Fruit fly (Drosophila melanogaster): Measurements from ENCODE around the gene CG12498.

The CG12498 gene

dm6 chrX:2787267-2787666 is 22.4 kb upstream of the CG12498 start (continued):
- TF ChIP-seq Jarid2 (GFP tag; optimal IDR thresholded peaks at IDR 0.05) (peak; percentile 55), mam (GFP tag; optimal IDR thresholded peaks at IDR 0.05) (peak; percentile 76), ato (GFP tag; IDR thresholded peaks at IDR 0.05; ENCODE audit: partially characterized antibody) (no peak), CG12219 (GFP tag; optimal IDR thresholded peaks at IDR 0.05) (peak; percentile 80), NK7.1 (GFP tag; optimal IDR thresholded peaks at IDR 0.05) (peak; percentile 10), Sry-δ (GFP tag; optimal IDR thresholded peaks at IDR 0.05) (peak; percentile 27), CrebB (tag; optimal IDR thresholded peaks at IDR 0.05) (peak; percentile 60), CG15479 (GFP tag; optimal IDR thresholded peaks at IDR 0.05) (no peak), chinmo (GFP tag; IDR thresholded peaks at IDR 0.05; ENCODE audit: partially characterized antibody) (no peak), hbn (GFP tag; IDR thresholded peaks at IDR 0.05; ENCODE audit: partially characterized antibody) (no peak), sisA (GFP tag; IDR thresholded peaks at IDR 0.05) (peak; percentile 80), twi (tag; optimal IDR thresholded peaks at IDR 0.05) (peak; percentile 64), CG43689 (GFP tag; IDR thresholded peaks at IDR 0.05) (peak; percentile 78; the same call in 1 of the 2 replicates), sna (GFP tag; IDR thresholded peaks at IDR 0.05; ENCODE audit: partially characterized antibody) (no peak), gcm2 (GFP tag; optimal IDR thresholded peaks at IDR 0.05) (peak; percentile 64), pb (GFP tag; optimal IDR thresholded peaks at IDR 0.05) (peak; percentile 51), Hr78 (GFP tag; optimal IDR thresholded peaks at IDR 0.05) (peak in 1 of 2 experiments; percentile 86), Ptx1 (GFP tag; IDR thresholded peaks at IDR 0.05) (peak; percentile 88), stc (GFP tag; IDR thresholded peaks at IDR 0.05) (peak; percentile 84), wdn (GFP tag; IDR thresholded peaks at IDR 0.05) (no peak; the same call in none of the 2 replicates), CG14050 (GFP tag; IDR thresholded peaks at IDR 0.05) (peak; percentile 78), CG8924 (tag; optimal IDR thresholded peaks at IDR 0.05) (peak; percentile 85), CG17802 (tag; optimal IDR thresholded peaks at IDR 0.05) (peak; percentile 39), BEAF-32 (GFP tag; optimal IDR thresholded peaks at IDR 0.05) (no peak), dpn (GFP tag; optimal IDR thresholded peaks at IDR 0.05) (peak; percentile 74 to 76), unpg (GFP tag; optimal IDR thresholded peaks at IDR 0.05) (peak; percentile 86), CG1792 (GFP tag; optimal IDR thresholded peaks at IDR 0.05) (peak; percentile 18), CG13624 (GFP tag; optimal IDR thresholded peaks at IDR 0.05) (peak; percentile 19), CG31224 (GFP tag; IDR thresholded peaks at IDR 0.05) (peak; percentile 60), CG32772 (GFP tag; IDR thresholded peaks at IDR 0.05) (peak; percentile 71), CG17912 (GFP tag; optimal IDR thresholded peaks at IDR 0.05) (no peak), Elba2 (GFP tag; optimal IDR thresholded peaks at IDR 0.05) (no peak), Oli (tag; optimal IDR thresholded peaks at IDR 0.05) (peak; percentile 93), lab (GFP tag; optimal IDR thresholded peaks at IDR 0.05) (peak; percentile 87), dan (GFP tag; IDR thresholded peaks at IDR 0.05) (no peak), Rx (GFP tag; IDR thresholded peaks at IDR 0.05) (peak; percentile 51; the same call in 1 of the 2 replicates), Kr (GFP tag; optimal IDR thresholded peaks at IDR 0.05) (no peak), D (optimal IDR thresholded peaks at IDR 0.05) (no peak), D (GFP tag; optimal IDR thresholded peaks at IDR 0.05) (peak; percentile 79), unc-4 (GFP tag; IDR thresholded peaks at IDR 0.05; ENCODE audit: partially characterized antibody) (no peak), Hmx (GFP tag; optimal IDR thresholded peaks at IDR 0.05) (peak; percentile 55), CG4730 (GFP tag; IDR thresholded peaks at IDR 0.05) (peak; percentile 73), tna (GFP tag; IDR thresholded peaks at IDR 0.05; ENCODE audit: partially characterized antibody) (no peak), tgo (GFP tag; IDR thresholded peaks at IDR 0.05) (peak; percentile 79; the same call in 2 of the 3 replicates), CG18599 (GFP tag; optimal IDR thresholded peaks at IDR 0.05) (peak; percentile 88), CG14860 (GFP tag; IDR thresholded peaks at IDR 0.05; ENCODE audit: partially characterized antibody) (0 out of 3 replicates have a peak, but pooled peaks have one; percentile 34), CG9437 (GFP tag; optimal IDR thresholded peaks at IDR 0.05) (peak; percentile 79), CG7271 (tag; optimal IDR thresholded peaks at IDR 0.05) (no peak), bigmax (GFP tag; optimal IDR thresholded peaks at IDR 0.05) (no peak), CG30431 (GFP tag; optimal IDR thresholded peaks at IDR 0.05) (peak; percentile 75)
